Fruit fly (Drosophila melanogaster) whole organism, larva: Measurements from ENCODE around the gene Dhc64C.

Experiments used
- noc ChIP-seq: fragments of 200-800 bp; sonication (Bioruptor generic); optimal IDR thresholded peaks from 3 replicates; lab custom pipeline; 2019; ENCODE audit warnings: missing biosample characterization, mild to moderate bottlenecking, missing genetic modification characterization, moderate library complexity

Dhc64C gene

dm6 chr3L:4825584-4825983 is at the start of gene Dhc64C, which contains the start of gene LeuRS-m:
TSS of gene Dhc64C (minus strand) at chr3L:4825687.
TSS of gene LeuRS-m (plus strand) at chr3L:4825853.
- no peak for TF ChIP-seq noc

- no peak for TF ChIP-seq noc
These were observed 35.5 kb upstream of the Dhc64C start, which contains the start of gene Dnah3 for dm6 chr3L:4860969-4861368. TSS of gene Dnah3 (plus strand) at chr3L:4861269.

dm6 chr3L:4860370-4860769 is 34.9 kb upstream of the Dhc64C start, which contains the start of gene CG32235:
TSS of gene CG32235 (minus strand) at chr3L:4860470.
- no peak for TF ChIP-seq noc

- no peak for TF ChIP-seq noc
These were observed 29.7 kb upstream of the Dhc64C start for dm6 chr3L:4855208-4855607.

- no peak for TF ChIP-seq noc
These were observed 28.7 kb upstream of the Dhc64C start for dm6 chr3L:4854153-4854552.

DNA sequence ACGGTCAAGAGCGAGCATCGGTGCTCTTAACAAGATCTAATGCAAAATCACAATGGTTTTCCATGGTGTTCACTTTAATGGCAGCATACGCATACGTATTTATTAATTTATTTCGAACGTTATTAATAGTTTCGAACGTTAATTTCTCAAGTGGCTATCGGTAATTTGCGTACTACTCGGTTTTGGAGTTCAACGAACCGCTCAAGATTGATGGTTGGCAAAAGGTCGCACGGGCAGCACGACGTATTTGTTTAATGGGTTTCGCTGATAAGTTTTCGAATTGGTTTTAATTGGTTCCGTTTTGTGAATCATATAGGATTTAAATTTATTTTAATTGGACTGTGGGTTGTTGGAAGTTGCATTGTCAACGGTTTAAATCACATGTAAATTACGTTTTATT is 27.6 kb upstream of the Dhc64C start:
- TF ChIP-seq noc: no peak

dm6 chr3L:4852411-4853050 is 27.0 kb upstream of the Dhc64C start, which contains the start of gene CG32237:
TSS of gene CG32237 (minus strand) at chr3L:4852461.
- TF ChIP-seq noc: peak; percentile 11

- no peak for TF ChIP-seq noc
These were observed 22.6 kb upstream of the Dhc64C start for dm6 chr3L:4848066-4848465.

- no peak for TF ChIP-seq noc
These were observed 19.3 kb upstream of the Dhc64C start for dm6 chr3L:4844792-4845191.

dm6 chr3L:4843428-4843827 is 17.9 kb upstream of the Dhc64C start:
- TF ChIP-seq noc: no peak

DNA sequence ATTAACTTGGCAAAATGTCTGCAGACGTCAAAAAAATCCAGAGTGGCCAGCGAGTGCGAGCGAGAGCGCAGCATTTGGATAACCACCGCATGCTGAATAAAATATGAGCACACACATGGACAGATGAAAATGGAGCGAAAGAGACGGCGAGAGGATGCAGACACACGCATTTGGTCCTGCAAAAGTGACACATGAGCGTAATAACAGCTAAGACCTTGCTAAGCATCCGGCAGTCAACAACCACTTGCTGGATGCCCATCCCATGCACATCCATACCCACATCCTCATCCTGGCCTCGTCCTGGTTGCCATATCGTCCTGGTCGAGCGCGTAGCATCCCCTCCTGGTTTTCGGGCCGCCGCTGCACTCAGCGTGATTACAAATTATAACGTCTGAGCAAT is 17.2 kb upstream of the Dhc64C start:
- TF ChIP-seq noc: no peak

dm6 chr3L:4840039-4840939 is 14.8 kb upstream of the Dhc64C start, which contains the start of gene CG13707:
TSS of gene CG13707 (minus strand) at chr3L:4840108.
- no peak for TF ChIP-seq noc

DNA sequence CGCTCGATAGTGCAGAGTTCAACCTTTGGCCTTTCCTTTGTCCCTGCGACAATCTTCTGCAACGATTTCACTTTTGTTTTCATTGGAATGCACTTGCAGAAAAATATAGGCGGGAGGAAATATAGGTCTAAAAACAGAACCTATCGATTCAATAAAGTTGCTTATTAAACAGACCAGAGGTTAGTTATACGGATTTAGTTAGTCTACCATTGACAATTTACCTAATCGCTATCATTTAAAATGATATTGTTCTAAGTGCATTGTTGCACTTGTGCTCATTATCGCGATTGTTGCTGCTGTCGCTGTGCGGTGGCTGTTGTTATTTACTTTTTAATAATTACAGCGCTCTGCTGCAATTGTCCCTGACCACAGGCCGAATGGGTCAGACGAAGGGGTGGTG is 10.9 kb upstream of the Dhc64C start:
- TF ChIP-seq noc: no peak

DNA sequence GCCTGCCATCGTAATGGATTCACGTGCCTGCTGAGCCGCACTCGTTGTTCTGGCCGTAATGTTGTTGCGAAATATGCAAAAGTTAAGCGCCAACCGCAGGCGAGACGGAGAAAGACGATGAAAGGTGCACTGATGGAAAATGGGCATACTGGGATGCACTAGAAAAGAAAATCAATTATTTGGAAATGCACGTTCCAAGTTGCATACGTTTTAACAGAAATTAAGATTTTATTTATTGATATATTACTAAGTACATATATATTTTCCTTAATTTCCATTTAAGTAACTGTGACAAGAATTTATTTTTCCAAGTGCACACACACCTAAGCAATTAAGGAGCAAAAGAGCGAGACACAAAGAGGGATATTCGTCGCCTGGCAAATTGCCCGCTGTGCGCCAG is 9.5 kb upstream of the Dhc64C start:
- TF ChIP-seq noc: no peak

- TF ChIP-seq noc: no peak
These were observed 8.0 kb upstream of the Dhc64C start, which contains the start of gene CG13708 for dm6 chr3L:4833491-4833890. TSS of gene CG13708 (minus strand) at chr3L:4833591.

DNA sequence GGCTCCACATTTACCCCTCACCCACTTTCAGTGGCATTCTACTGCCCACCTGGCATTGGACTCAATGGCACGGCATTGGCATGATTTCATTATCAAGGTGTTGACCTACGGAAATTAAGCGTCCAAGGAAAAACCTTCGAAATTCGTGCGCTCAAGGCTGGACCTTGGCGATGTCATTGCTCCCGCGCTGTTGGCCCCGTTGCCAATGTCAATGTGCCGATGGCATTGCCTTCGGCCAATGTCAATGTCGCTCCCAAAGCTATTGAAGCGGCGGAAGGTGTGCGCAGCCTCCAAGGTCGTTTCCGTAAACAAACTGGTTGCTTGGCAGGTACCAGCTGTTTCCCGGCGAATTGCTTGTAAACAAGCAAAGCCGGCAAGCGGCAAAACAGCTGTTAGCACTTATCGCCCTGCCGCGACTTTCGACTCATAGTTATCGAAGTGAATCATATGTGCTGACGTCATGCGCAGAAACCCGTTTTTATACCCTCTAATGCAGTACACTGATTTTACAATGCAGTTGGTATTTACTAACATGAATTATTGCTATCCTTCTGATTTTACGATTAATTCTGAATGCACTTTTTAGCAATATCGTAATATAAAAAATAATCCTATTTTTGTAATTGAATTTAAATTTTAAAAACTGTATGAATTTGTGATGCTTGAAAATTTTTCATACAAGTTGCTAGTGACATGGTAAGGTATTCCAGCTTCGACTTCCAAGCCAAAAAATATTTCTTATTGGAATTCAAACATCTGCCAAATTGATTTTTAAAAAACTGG is 940 bp downstream of the Dhc64C start:
- TF ChIP-seq noc: peak; percentile 92

DNA sequence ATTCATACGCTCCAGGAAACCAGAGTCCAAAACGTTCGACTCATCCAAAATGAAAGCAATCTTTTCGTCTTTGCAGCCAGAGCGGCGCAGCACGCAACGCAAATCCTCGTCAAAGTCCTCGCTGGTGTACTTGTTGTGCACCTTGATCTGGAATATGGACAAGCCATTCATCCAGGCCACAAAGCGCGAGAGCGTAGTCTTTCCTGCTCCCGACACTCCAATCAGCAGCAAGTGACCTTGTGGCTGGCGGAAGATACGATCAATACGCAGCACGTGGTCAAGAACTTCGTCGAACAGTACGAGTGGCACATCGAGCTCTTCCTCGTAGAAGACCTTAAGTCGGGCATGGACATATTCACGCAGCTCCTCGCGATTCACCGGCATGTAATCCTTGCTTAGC is 11.3 kb downstream of the Dhc64C start:
- TF ChIP-seq noc: no peak
